Worm (Caenorhabditis elegans) whole organism, late embryonic: ENCODE results near the gene T24C2.3.

Experiments used
- C08G9.2 ChIP-seq: sonication (generic microtip); optimal IDR thresholded peaks from 2 replicates; lab custom pipeline; 2016; ENCODE audit warnings: mild to moderate bottlenecking, missing genetic modification characterization, moderate library complexity, missing compliant biosample characterization
- C38D4.7 ChIP-seq: fragments of 200-800 bp; sonication (Bioruptor generic); optimal IDR thresholded peaks from 2 replicates; lab custom pipeline; 2018; ENCODE audit warnings: mild to moderate bottlenecking, missing genetic modification characterization, moderate library complexity, missing compliant biosample characterization
- K09A11.1 ChIP-seq: sonication (generic microtip); optimal IDR thresholded peaks from 2 replicates; lab custom pipeline; 2017; ENCODE audit warnings: antibody characterized with exemption, mild to moderate bottlenecking, missing genetic modification characterization, missing compliant biosample characterization; ENCODE audit not compliant: insufficient read depth
- ahr-1 ChIP-seq: sonication (generic microtip); optimal IDR thresholded peaks from 2 replicates; lab custom pipeline; 2016; ENCODE audit warnings: missing genetic modification characterization, missing compliant biosample characterization
- ama-1 ChIP-seq: fragments of 150-350 bp; optimal IDR thresholded peaks from 2 replicates; lab custom pipeline; 2014
- ceh-14 ChIP-seq: sonication (generic microtip); optimal IDR thresholded peaks from 2 replicates; lab custom pipeline; 2016; ENCODE audit warnings: missing genotype, missing genetic modification characterization, missing compliant biosample characterization
- ceh-18 ChIP-seq: sonication (generic microtip); optimal IDR thresholded peaks from 2 replicates; lab custom pipeline; 2016; ENCODE audit warnings: missing genetic modification characterization, missing compliant biosample characterization
- ceh-22 ChIP-seq: sonication (generic microtip); optimal IDR thresholded peaks from 2 replicates; lab custom pipeline; 2017; ENCODE audit warnings: missing biosample characterization, missing genetic modification characterization
- ceh-30 ChIP-seq: fragments of 150-350 bp; optimal IDR thresholded peaks from 2 replicates; lab custom pipeline; 2014; ENCODE audit warnings: missing biosample characterization, missing genetic modification characterization
- ceh-45 ChIP-seq: fragments of 200-800 bp; sonication (Bioruptor generic); IDR thresholded peaks from 2 replicates; pipeline ENCODE4 v1.3.6; 2022; ENCODE audit warnings: missing genetic modification reagents, missing genetic modification characterization, missing compliant biosample characterization
- ceh-48 ChIP-seq: sonication (generic microtip); optimal IDR thresholded peaks from 2 replicates; lab custom pipeline; 2016; ENCODE audit warnings: missing genetic modification characterization, inconsistent platforms, missing compliant biosample characterization
- ceh-6 ChIP-seq: fragments of 200-800 bp; sonication (Bioruptor generic); optimal IDR thresholded peaks from 2 replicates; lab custom pipeline; 2018; ENCODE audit warnings: mild to moderate bottlenecking, missing genetic modification characterization, missing compliant biosample characterization
- dmd-4 ChIP-seq: sonication (generic microtip); optimal IDR thresholded peaks from 2 replicates; lab custom pipeline; 2016; ENCODE audit warnings: borderline replicate concordance, missing genetic modification characterization, missing compliant biosample characterization
- dve-1 ChIP-seq: sonication (generic microtip); optimal IDR thresholded peaks from 2 replicates; lab custom pipeline; 2017; ENCODE audit warnings: antibody characterized with exemption, mild to moderate bottlenecking, missing genetic modification characterization, missing compliant biosample characterization
- elt-2 ChIP-seq: sonication (generic microtip); optimal IDR thresholded peaks from 2 replicates; lab custom pipeline; 2016; ENCODE audit warnings: missing genetic modification reagents, missing genetic modification characterization, missing compliant biosample characterization
- ets-4 ChIP-seq: sonication (generic microtip); optimal IDR thresholded peaks from 2 replicates; lab custom pipeline; 2016; ENCODE audit warnings: missing genetic modification characterization, missing compliant biosample characterization
- eyg-1 ChIP-seq: sonication (generic microtip); optimal IDR thresholded peaks from 2 replicates; lab custom pipeline; 2016; ENCODE audit warnings: missing genotype, missing genetic modification characterization, missing compliant biosample characterization
- fkh-10 ChIP-seq: fragments of 150-350 bp; optimal IDR thresholded peaks from 2 replicates; lab custom pipeline; 2014; ENCODE audit warnings: missing biosample characterization, missing genetic modification reagents, missing genetic modification characterization
- fkh-6 ChIP-seq: sonication (generic microtip); optimal IDR thresholded peaks from 2 replicates; lab custom pipeline; 2016; ENCODE audit warnings: missing genetic modification characterization, missing compliant biosample characterization
- gmeb-2 ChIP-seq: sonication (generic microtip); optimal IDR thresholded peaks from 2 replicates; lab custom pipeline; 2016; ENCODE audit warnings: missing genetic modification characterization, inconsistent platforms, missing compliant biosample characterization
- hlh-30 ChIP-seq: sonication (generic microtip); optimal IDR thresholded peaks from 2 replicates; lab custom pipeline; 2017; ENCODE audit warnings: antibody characterized with exemption, missing genetic modification characterization, missing compliant biosample characterization; ENCODE audit not compliant: insufficient read depth
- lim-6 ChIP-seq: sonication (generic microtip); optimal IDR thresholded peaks from 2 replicates; lab custom pipeline; 2016; ENCODE audit warnings: missing genetic modification characterization, missing compliant biosample characterization
- lin-11 ChIP-seq: fragments of 200-800 bp; sonication (Bioruptor generic); optimal IDR thresholded peaks from 2 replicates; lab custom pipeline; 2018; ENCODE audit warnings: mild to moderate bottlenecking, missing genetic modification characterization, missing compliant biosample characterization
- madf-2 ChIP-seq: sonication (generic microtip); optimal IDR thresholded peaks from 2 replicates; lab custom pipeline; 2017; ENCODE audit warnings: missing genetic modification characterization, missing compliant biosample characterization
- mec-3 ChIP-seq: sonication (generic microtip); optimal IDR thresholded peaks from 2 replicates; lab custom pipeline; 2016; ENCODE audit warnings: borderline replicate concordance, missing genetic modification characterization, missing compliant biosample characterization
- nfya-1 ChIP-seq: sonication (generic microtip); optimal IDR thresholded peaks from 2 replicates; lab custom pipeline; 2017; ENCODE audit warnings: missing genetic modification characterization, mild to moderate bottlenecking, missing compliant biosample characterization, antibody characterized with exemption, moderate library complexity
- odd-2 ChIP-seq: sonication (generic microtip); optimal IDR thresholded peaks from 2 replicates; lab custom pipeline; 2017; ENCODE audit warnings: antibody characterized with exemption, mild to moderate bottlenecking, missing genetic modification characterization, missing compliant biosample characterization
- pag-3 ChIP-seq: sonication (generic microtip); optimal IDR thresholded peaks from 2 replicates; lab custom pipeline; 2016; ENCODE audit warnings: missing compliant biosample characterization, missing genetic modification characterization, borderline replicate concordance
- pha-2 ChIP-seq: sonication (generic microtip); optimal IDR thresholded peaks from 2 replicates; lab custom pipeline; 2017; ENCODE audit warnings: mild to moderate bottlenecking, missing genetic modification characterization, missing compliant biosample characterization
- pha-4 ChIP-seq: fragments of 150-350 bp; optimal IDR thresholded peaks from 2 replicates; lab custom pipeline; 2018; ENCODE audit warnings: missing biosample characterization, missing genetic modification reagents, missing genetic modification characterization
- pros-1 ChIP-seq: fragments of 150-350 bp; optimal IDR thresholded peaks from 2 replicates; lab custom pipeline; 2014; ENCODE audit warnings: missing biosample characterization, missing genetic modification reagents, missing genetic modification characterization
- tbx-2 ChIP-seq: sonication (generic microtip); optimal IDR thresholded peaks from 2 replicates; lab custom pipeline; 2016; ENCODE audit warnings: missing genetic modification characterization, missing compliant biosample characterization
- unc-3 ChIP-seq, 2 experiments: fragments of 200-800 bp in 1 of 2; sonication (Bioruptor generic) in 1 of 2; sonication (generic microtip) in 1 of 2; conservative IDR thresholded peaks in 1 of 2; optimal IDR thresholded peaks in 1 of 2; 2 replicates each; pipeline versions ENCODE4 v1.3.6 to Lab custom; 2016 to 2022; ENCODE audit warnings: missing compliant biosample characterization in 2 of 2, missing genetic modification characterization in 2 of 2, missing genetic modification reagents in 1 of 2
- unc-55 ChIP-seq: sonication (generic microtip); optimal IDR thresholded peaks from 2 replicates; lab custom pipeline; 2017; ENCODE audit warnings: missing biosample characterization, missing genetic modification reagents, missing genetic modification characterization
- unc-86 ChIP-seq: sonication (generic microtip); optimal IDR thresholded peaks from 2 replicates; lab custom pipeline; 2016; ENCODE audit warnings: missing genetic modification characterization, missing compliant biosample characterization

The T24C2.3 gene

ce11 chrX:14568258-14568763 is 25.0 kb downstream of the T24C2.3 start:
- TF ChIP-seq lim-6 (tag; lab: Kevin White, UChicago) (no peak), odd-2 (no peak), pag-3 (tag; lab: Kevin White, UChicago) (no peak), dve-1 (peak; percentile 7), elt-2 (peak; percentile 14), madf-2 (tag; lab: Kevin White, UChicago) (no peak)

ce11 chrX:14571277-14571676 is 28.0 kb downstream of the T24C2.3 start:
- TF ChIP-seq mec-3 (tag; lab: Kevin White, UChicago) = no peak
- peak; percentile 70 for TF ChIP-seq ceh-22
- TF ChIP-seq pha-2 (tag; lab: Kevin White, UChicago) = peak; percentile 65
- peak; percentile 43 for TF ChIP-seq tbx-2 (tag; lab: Kevin White, UChicago)

DNA sequence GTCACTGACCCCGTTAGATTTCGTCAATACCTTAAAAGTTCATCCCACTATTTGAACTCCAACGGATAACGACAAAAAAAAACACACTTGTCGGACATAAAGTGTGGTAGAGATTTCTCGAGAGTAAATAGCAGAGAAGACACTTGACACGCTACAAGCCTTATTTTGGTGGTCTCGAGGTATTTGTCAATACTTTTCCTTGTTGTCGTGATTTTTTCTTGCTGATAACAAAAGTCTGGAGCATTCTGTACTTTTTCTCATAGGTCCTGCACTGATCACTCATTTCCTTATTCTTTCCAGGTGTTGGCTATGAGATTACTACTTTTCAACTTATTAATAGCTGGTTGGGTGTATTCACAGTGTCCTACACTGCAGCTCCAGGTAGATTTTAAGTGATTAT is 29.1 kb downstream of the T24C2.3 start, which contains the start of gene lron-1:
Gene lron-1, plus strand, starts transcription at position 301 of the 400 bp plus-strand sequence.
- TF ChIP-seq ceh-6 = no peak
- TF ChIP-seq pha-4 (tag; lab: Kevin White, UChicago) = no peak
- no peak for TF ChIP-seq fkh-10
- TF ChIP-seq eyg-1 = no peak
- TF ChIP-seq unc-55 (GFP tag; lab: Kevin White, UChicago) = no peak
- TF ChIP-seq ceh-45 (GFP tag; lab: Robert Waterston, UW) = no peak
- no peak for TF ChIP-seq unc-86 (tag; lab: Kevin White, UChicago)
- TF ChIP-seq K09A11.1 = no peak

ce11 chrX:14575920-14576319 is 32.6 kb downstream of the T24C2.3 start:
- TF ChIP-seq madf-2 (tag; lab: Kevin White, UChicago) (no peak), unc-86 (tag; lab: Kevin White, UChicago) (no peak), unc-55 (GFP tag; lab: Kevin White, UChicago) (peak; percentile 68), C38D4.7 (GFP tag; lab: Kevin White, UChicago) (no peak), fkh-6 (tag; lab: Kevin White, UChicago) (no peak)
- TF ChIP-seq, all 69 proteins: peak for 1

- TF ChIP-seq nfya-1 (tag; lab: Kevin White, UChicago) (peak; percentile 23), C08G9.2 (tag; lab: Kevin White, UChicago) (no peak), ahr-1 (tag; lab: Kevin White, UChicago) (no peak)
Measured at ce11 chrX:14577579-14578127, 34.3 kb downstream of the T24C2.3 start, which contains the start of gene let-4. let-4 (plus strand) TSS chrX:14577935.

DNA sequence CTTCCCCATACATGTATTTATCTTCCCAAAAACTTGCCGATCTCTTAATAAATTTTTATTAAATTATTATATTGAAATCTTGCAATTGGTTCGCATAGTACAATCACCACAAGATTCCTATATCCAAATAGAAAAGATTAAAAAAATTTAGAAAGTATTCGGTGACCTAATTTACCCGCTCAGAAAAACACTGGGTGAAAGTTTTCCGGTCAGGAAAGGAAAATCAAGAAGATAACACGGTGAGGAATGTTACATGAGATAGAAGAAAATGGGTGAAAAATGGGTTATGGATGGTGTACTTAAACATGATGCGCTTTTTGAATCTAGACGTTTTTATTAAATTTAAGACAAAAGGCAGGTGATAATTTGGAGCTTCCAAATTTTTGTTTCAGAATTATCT is 37.5 kb downstream of the T24C2.3 start:
- TF ChIP-seq unc-3 (GFP tag; conservative IDR thresholded peaks at IDR 0.05; lab: Robert Waterston, UW) (no peak), unc-3 (tag; optimal IDR thresholded peaks at IDR 0.05; lab: Kevin White, UChicago) (no peak), ceh-6 (no peak), ama-1 (lab: Kevin White, UChicago) (no peak), ahr-1 (tag; lab: Kevin White, UChicago) (no peak), eyg-1 (no peak), pros-1 (no peak), odd-2 (no peak), ceh-30 (no peak), ets-4 (tag; lab: Kevin White, UChicago) (no peak), dmd-4 (tag; lab: Kevin White, UChicago) (no peak), pag-3 (tag; lab: Kevin White, UChicago) (no peak), lin-11 (tag; lab: Kevin White, UChicago) (no peak), ceh-48 (tag; lab: Kevin White, UChicago) (no peak), gmeb-2 (tag; lab: Kevin White, UChicago) (no peak), ceh-18 (tag; lab: Kevin White, UChicago) (no peak), hlh-30 (no peak), ceh-14 (tag; lab: Kevin White, UChicago) (no peak)
